Worm (Caenorhabditis elegans): ENCODE data around the gene ckb-2.

DNA sequence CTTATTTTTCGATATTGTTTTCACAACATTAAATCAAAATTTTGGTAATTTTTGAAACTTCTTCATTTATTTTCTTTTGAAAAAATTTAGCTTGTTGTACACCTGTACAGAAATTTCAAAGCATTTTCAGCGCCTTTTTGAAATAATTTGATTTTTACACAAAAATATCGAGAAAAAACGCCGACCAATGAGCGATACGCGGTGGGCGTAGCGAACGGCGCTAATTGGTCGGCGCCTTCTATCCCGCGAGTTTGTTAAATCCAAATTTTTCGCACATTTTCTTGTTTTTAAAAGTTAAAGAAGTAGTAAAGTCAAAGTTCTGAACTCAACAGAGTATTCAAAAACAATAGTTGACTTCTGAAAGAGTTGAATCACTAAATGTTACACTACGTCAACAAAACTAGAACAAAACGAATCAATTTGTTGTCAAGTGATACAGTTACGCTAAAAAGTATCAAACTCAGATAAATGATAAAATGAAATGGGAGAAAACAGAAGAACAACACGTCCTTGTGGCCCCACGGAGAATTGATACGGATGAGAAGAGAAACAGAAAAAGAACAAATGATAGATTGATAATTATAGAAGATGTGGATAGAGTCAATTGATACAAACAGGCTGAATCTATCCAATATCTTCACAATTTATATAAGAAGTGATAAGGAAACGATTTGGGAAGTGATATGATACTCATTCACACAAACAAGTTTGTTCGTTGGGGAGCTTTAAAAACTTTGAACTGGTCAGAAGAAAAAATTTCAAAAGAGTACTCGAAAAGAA lies 39.4 kb upstream of the ckb-2 start:
- TF ChIP-seq ztf-29 (GFP tag; IDR thresholded peaks at IDR 0.05) (no peak), tab-1 (GFP tag; IDR thresholded peaks at IDR 0.05) (no peak), cog-1 (tag; optimal IDR thresholded peaks at IDR 0.05) (no peak)
